Worm (Caenorhabditis elegans) whole organism, L2 larva: ENCODE data around the gene nspc-1.

Experiments
- C34F6.9 ChIP-seq: fragments of 150-350 bp; optimal IDR thresholded peaks from 2 replicates; lab custom pipeline; 2014; ENCODE audit warnings: missing biosample characterization, missing genetic modification characterization
- F13H6.1 ChIP-seq: sonication (generic microtip); optimal IDR thresholded peaks from 2 replicates; lab custom pipeline; 2016; ENCODE audit warnings: missing genetic modification characterization, missing compliant biosample characterization
- R02D3.7 ChIP-seq: fragments of 150-350 bp; optimal IDR thresholded peaks from 2 replicates; lab custom pipeline; 2014; ENCODE audit warnings: missing biosample characterization, missing genetic modification characterization
- ZK546.5 ChIP-seq: sonication (generic microtip); optimal IDR thresholded peaks from 2 replicates; lab custom pipeline; 2017; ENCODE audit warnings: missing biosample characterization, missing genetic modification characterization
- alr-1 ChIP-seq: fragments of 150-350 bp; optimal IDR thresholded peaks from 2 replicates; lab custom pipeline; 2014; ENCODE audit warnings: missing biosample characterization, missing genetic modification characterization
- aly-2 ChIP-seq: fragments of 150-350 bp; optimal IDR thresholded peaks from 2 replicates; lab custom pipeline; 2014; ENCODE audit warnings: missing biosample characterization, missing genetic modification characterization
- ama-1 ChIP-seq: fragments of 150-350 bp; optimal IDR thresholded peaks from 2 replicates; lab custom pipeline; 2018; ENCODE audit warnings: inconsistent platforms
- blmp-1 ChIP-seq: sonication (generic microtip); optimal IDR thresholded peaks from 2 replicates; lab custom pipeline; 2017; ENCODE audit warnings: missing genetic modification characterization, mild to moderate bottlenecking, missing compliant biosample characterization, antibody characterized with exemption, moderate library complexity; ENCODE audit not compliant: insufficient read depth
- ceh-16 ChIP-seq: fragments of 150-350 bp; optimal IDR thresholded peaks from 2 replicates; lab custom pipeline; 2014; ENCODE audit warnings: missing biosample characterization, missing genetic modification characterization
- ceh-82 ChIP-seq: fragments of 150-350 bp; optimal IDR thresholded peaks from 2 replicates; lab custom pipeline; 2014; ENCODE audit warnings: missing biosample characterization, missing genetic modification characterization
- crh-2 ChIP-seq: sonication (generic microtip); optimal IDR thresholded peaks from 2 replicates; lab custom pipeline; 2017; ENCODE audit warnings: missing biosample characterization, missing genetic modification characterization
- egl-27 ChIP-seq: sonication (generic microtip); optimal IDR thresholded peaks from 3 replicates; lab custom pipeline; 2017; ENCODE audit warnings: missing biosample characterization, missing genetic modification reagents, missing genetic modification characterization
- elt-3 ChIP-seq: sonication (generic microtip); optimal IDR thresholded peaks from 2 replicates; lab custom pipeline; 2017; ENCODE audit warnings: missing biosample characterization, missing genetic modification characterization
- fos-1 ChIP-seq: fragments of 150-350 bp; optimal IDR thresholded peaks from 2 replicates; lab custom pipeline; 2014; ENCODE audit warnings: missing biosample characterization, missing genetic modification characterization
- gmeb-1 ChIP-seq: fragments of 150-350 bp; optimal IDR thresholded peaks from 2 replicates; lab custom pipeline; 2014; ENCODE audit warnings: missing biosample characterization, missing genetic modification characterization
- lin-11 ChIP-seq: fragments of 150-350 bp; sonication (generic microtip); optimal IDR thresholded peaks from 2 replicates; lab custom pipeline; 2014; ENCODE audit warnings: missing biosample characterization, missing genetic modification characterization, inconsistent platforms, mixed read lengths
- lin-39 ChIP-seq: fragments of 150-350 bp; optimal IDR thresholded peaks from 2 replicates; lab custom pipeline; 2014; ENCODE audit warnings: missing biosample characterization, missing genetic modification reagents, missing genetic modification characterization
- lsy-2 ChIP-seq, 2 experiments: fragments of 150-350 bp in 1 of 2; sonication (generic microtip) in 1 of 2; optimal IDR thresholded peaks; 2 replicates each; lab custom pipeline; 2014 to 2017; ENCODE audit warnings: missing biosample characterization in 2 of 2, missing genetic modification characterization in 2 of 2
- mbf-1 ChIP-seq: sonication (generic microtip); optimal IDR thresholded peaks from 2 replicates; lab custom pipeline; 2017; ENCODE audit warnings: missing biosample characterization, missing genetic modification characterization
- mdl-1 ChIP-seq, 2 experiments: fragments of 150-350 bp in 1 of 2; sonication (generic microtip) in 1 of 2; optimal IDR thresholded peaks; 2 replicates each; lab custom pipeline; 2017; ENCODE audit warnings: missing biosample characterization in 2 of 2, missing genetic modification characterization in 2 of 2
- nhr-11 ChIP-seq: fragments of 150-350 bp; optimal IDR thresholded peaks from 2 replicates; lab custom pipeline; 2014; ENCODE audit warnings: missing biosample characterization, missing genetic modification characterization
- nhr-12 ChIP-seq: fragments of 150-350 bp; optimal IDR thresholded peaks from 2 replicates; lab custom pipeline; 2014; ENCODE audit warnings: missing biosample characterization, missing genetic modification characterization
- nhr-129 ChIP-seq: fragments of 150-350 bp; optimal IDR thresholded peaks from 2 replicates; lab custom pipeline; 2014; ENCODE audit warnings: missing biosample characterization, missing genetic modification characterization
- nhr-21 ChIP-seq: fragments of 150-350 bp; optimal IDR thresholded peaks from 2 replicates; lab custom pipeline; 2014; ENCODE audit warnings: missing biosample characterization, missing genetic modification characterization
- nhr-23 ChIP-seq: fragments of 150-350 bp; optimal IDR thresholded peaks from 2 replicates; lab custom pipeline; 2014; ENCODE audit warnings: missing biosample characterization, missing genetic modification reagents, missing genetic modification characterization
- nhr-25 ChIP-seq: fragments of 150-350 bp; sonication (generic microtip); optimal IDR thresholded peaks from 3 replicates; lab custom pipeline; 2014; ENCODE audit warnings: missing biosample characterization, missing genetic modification characterization
- sem-4 ChIP-seq: fragments of 150-350 bp; optimal IDR thresholded peaks from 2 replicates; lab custom pipeline; 2014; ENCODE audit warnings: missing biosample characterization, missing genetic modification reagents, missing genetic modification characterization
- skn-1 ChIP-seq: sonication (generic microtip); optimal IDR thresholded peaks from 2 replicates; lab custom pipeline; 2017; ENCODE audit warnings: missing biosample characterization, missing genetic modification characterization
- sma-9 ChIP-seq, 2 experiments: fragments of 150-350 bp in 1 of 2; sonication (generic microtip) in 1 of 2; optimal IDR thresholded peaks; 2 replicates each; lab custom pipeline; 2014 to 2016; ENCODE audit warnings: missing genetic modification characterization in 2 of 2, mild to moderate bottlenecking in 1 of 2, missing biosample characterization in 1 of 2, missing compliant biosample characterization in 1 of 2, missing genetic modification reagents in 1 of 2, moderate library complexity in 1 of 2
- snpc-4 ChIP-seq: fragments of 150-350 bp; optimal IDR thresholded peaks from 2 replicates; lab custom pipeline; 2014; ENCODE audit warnings: missing biosample characterization, missing genetic modification characterization
- unc-39 ChIP-seq: fragments of 150-350 bp; optimal IDR thresholded peaks from 2 replicates; lab custom pipeline; 2014; ENCODE audit warnings: missing biosample characterization, missing genetic modification characterization
- unc-55 ChIP-seq: fragments of 150-350 bp; sonication (generic microtip); optimal IDR thresholded peaks from 3 replicates; lab custom pipeline; 2014; ENCODE audit warnings: missing biosample characterization, missing genetic modification reagents, missing genetic modification characterization
- unc-62 ChIP-seq: fragments of 150-350 bp; optimal IDR thresholded peaks from 2 replicates; lab custom pipeline; 2014; ENCODE audit warnings: missing biosample characterization, missing genetic modification reagents, missing genetic modification characterization
- zag-1 ChIP-seq: fragments of 150-350 bp; optimal IDR thresholded peaks from 2 replicates; lab custom pipeline; 2014; ENCODE audit warnings: missing biosample characterization, missing genetic modification characterization
- ztf-1 ChIP-seq: fragments of 200-800 bp; sonication (Bioruptor generic); conservative IDR thresholded peaks from 2 replicates; pipeline ENCODE4 v1.3.6; 2022; ENCODE audit warnings: missing genetic modification characterization, missing compliant biosample characterization
- ztf-4 ChIP-seq: fragments of 150-350 bp; optimal IDR thresholded peaks from 2 replicates; lab custom pipeline; 2014; ENCODE audit warnings: missing biosample characterization, missing genetic modification characterization

nspc-1 gene

DNA sequence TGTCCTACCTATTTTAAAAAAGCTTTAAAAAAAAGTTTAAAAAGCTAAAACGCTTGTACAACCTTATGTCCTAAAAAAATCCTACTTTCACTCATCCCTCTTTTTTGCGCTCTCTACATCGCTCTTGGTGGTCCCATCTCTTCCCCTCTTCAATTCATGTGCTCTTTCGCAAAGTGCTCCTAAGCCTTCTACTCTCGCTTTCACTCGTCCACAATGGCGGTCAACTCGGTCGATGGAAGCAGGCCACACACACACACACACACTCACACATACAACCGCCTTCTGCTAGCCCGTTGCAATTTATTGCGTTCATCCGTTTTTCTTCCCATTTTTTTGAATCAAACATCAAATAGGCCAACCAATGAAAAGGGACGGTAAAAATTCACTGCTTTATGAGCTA, 34.3 kb upstream of the nspc-1 start:
- TF ChIP-seq unc-62 (GFP tag; lab: Kevin White, UChicago) (no peak), alr-1 (tag; lab: Kevin White, UChicago) (no peak), egl-27 (tag; lab: Kevin White, UChicago) (no peak), unc-55 (peak; percentile 21), mdl-1 (tag; optimal IDR thresholded peaks at IDR 0.05; lab: Kevin White, UChicago) (peak in 1 of 2 experiments; percentile 6), C34F6.9 (tag; lab: Kevin White, UChicago) (peak; percentile 6), nhr-25 (tag; lab: Kevin White, UChicago) (no peak), nhr-11 (tag; lab: Kevin White, UChicago) (no peak), ceh-82 (tag; lab: Kevin White, UChicago) (no peak), nhr-129 (tag; lab: Kevin White, UChicago) (peak; percentile 22), blmp-1 (no peak), R02D3.7 (tag; lab: Kevin White, UChicago) (no peak), skn-1 (tag; lab: Kevin White, UChicago) (no peak), nhr-23 (tag; lab: Kevin White, UChicago) (no peak), zag-1 (tag; lab: Kevin White, UChicago) (no peak)

DNA sequence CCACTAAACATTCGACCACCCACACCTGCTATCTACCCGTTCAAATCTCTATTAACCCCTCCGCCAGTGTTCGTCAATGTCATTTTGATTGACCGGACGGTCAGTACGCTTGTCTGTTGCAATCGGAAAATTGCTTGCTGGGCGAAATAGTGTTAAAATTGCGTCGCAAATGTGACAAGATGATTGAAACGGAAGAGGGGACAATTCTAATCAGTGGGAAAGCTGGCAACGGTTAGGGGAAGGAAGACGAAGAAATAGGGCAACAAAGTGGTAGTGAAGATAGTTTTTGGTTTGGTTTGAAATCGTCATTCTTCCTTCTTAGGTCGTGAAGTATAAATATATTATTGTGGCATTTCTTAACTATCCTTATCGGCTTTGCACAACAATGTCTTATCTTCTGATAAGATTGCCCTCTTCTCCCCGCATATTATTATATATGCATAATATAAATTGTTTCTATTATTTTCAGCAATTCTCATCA, 33.6 kb upstream of the nspc-1 start:
- TF ChIP-seq fos-1, result peak; percentile 61
- no peak for TF ChIP-seq nhr-12 (tag; lab: Kevin White, UChicago)
- peak; percentile 31 for TF ChIP-seq ceh-16 (tag; lab: Kevin White, UChicago)
- TF ChIP-seq nhr-21 (tag; lab: Kevin White, UChicago), result peak; percentile 24
- no peak for TF ChIP-seq ztf-4 (tag; lab: Kevin White, UChicago)

DNA sequence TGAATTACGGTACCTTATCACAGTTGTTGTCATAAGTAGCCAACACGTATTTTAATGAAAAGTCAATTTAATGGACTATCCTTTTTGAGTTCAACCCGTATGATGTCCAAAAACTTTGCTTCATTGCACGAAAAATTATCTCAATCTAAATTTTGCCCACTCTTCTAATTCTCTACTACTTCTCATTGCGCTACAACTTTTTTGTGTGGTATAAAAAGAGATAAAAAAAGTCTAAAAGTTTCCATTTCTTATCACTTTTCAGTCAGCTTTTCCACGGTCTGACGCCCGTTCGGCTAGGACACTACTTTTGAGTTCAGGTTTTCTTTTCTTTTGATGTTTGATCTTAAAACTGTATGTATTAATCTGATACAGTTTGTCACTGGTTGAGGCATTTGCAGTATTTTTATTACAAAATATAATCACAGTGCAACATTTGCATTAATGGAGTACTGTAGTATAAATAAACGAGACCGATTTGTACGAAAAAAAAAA, 33.0 kb upstream of the nspc-1 start:
- peak; percentile 30 for TF ChIP-seq fos-1
- TF ChIP-seq sma-9 (GFP tag; optimal IDR thresholded peaks at IDR 0.05; lab: Kevin White, UChicago), result peak; percentile 58
- TF ChIP-seq sma-9 (tag; optimal IDR thresholded peaks at IDR 0.05; lab: Kevin White, UChicago), result no peak
- TF ChIP-seq ama-1 (lab: Kevin White, UChicago), result no peak

DNA sequence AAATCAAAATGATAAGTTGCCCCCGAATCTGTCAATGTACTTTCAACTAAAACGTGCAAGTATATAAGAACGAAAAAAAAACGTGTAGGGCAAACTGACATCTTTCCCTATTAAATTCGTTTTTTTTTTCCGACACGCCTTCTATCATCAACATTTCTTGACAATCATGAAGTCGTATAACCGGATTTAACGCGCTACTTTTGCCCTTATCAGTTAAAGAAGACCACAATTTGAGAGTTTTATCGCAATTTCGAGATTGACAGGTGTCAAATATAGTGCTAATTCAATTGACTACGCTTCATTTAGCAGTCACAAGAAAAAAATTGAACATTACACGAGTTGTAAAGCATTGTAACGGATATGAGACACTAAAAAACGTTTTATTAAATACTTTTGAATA, 32.3 kb upstream of the nspc-1 start:
- TF ChIP-seq alr-1 (tag; lab: Kevin White, UChicago) (no peak), ceh-16 (tag; lab: Kevin White, UChicago) (no peak), fos-1 (peak; percentile 80), crh-2 (tag; lab: Kevin White, UChicago) (no peak), R02D3.7 (tag; lab: Kevin White, UChicago) (no peak)

DNA sequence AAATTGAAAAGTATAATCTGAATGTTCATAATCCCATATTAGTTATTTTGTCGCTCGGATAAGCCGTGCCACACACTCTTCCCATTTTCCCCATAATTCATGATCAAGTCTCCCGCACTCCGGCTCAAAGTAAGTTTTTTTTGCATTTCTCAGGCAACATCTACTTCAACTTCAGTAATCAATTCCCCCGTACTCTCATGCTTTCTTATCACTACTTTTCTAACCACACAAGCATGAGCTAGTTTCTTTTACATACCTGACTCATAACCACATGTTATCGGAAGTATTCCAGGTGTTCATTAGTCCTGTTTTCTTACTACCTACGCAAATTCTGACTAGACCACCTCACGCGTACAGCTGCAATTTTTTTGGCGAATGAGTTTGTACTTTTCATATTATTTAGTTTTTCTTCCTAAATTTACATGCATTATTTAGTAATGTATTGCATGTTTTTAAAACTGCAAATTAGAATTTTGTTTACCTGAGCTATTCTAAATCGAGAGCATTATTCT, 31.7 kb upstream of the nspc-1 start:
- TF ChIP-seq gmeb-1 (tag; lab: Kevin White, UChicago) (no peak), sem-4 (no peak), nhr-21 (tag; lab: Kevin White, UChicago) (peak; percentile 9), elt-3 (tag; lab: Kevin White, UChicago) (no peak), fos-1 (peak; percentile 14), alr-1 (tag; lab: Kevin White, UChicago) (no peak), unc-39 (tag; lab: Kevin White, UChicago) (no peak), nhr-25 (tag; lab: Kevin White, UChicago) (no peak), blmp-1 (no peak), ZK546.5 (tag; lab: Kevin White, UChicago) (no peak), egl-27 (tag; lab: Kevin White, UChicago) (no peak), lin-11 (tag; lab: Kevin White, UChicago) (no peak), lin-39 (no peak), zag-1 (tag; lab: Kevin White, UChicago) (no peak), snpc-4 (no peak), nhr-11 (tag; lab: Kevin White, UChicago) (no peak), ztf-1 (GFP tag; lab: Robert Waterston, UW) (no peak), lsy-2 (tag; optimal IDR thresholded peaks at IDR 0.05; lab: Kevin White, UChicago) (peak in 1 of 2 experiments; percentile 6), aly-2 (no peak), mbf-1 (tag; lab: Kevin White, UChicago) (no peak), F13H6.1 (no peak)
